Worm (Caenorhabditis elegans) whole organism, L4/young adult: ENCODE data around the gene W06G6.9.

Source experiments
- dao-5 ChIP-seq: sonication (generic microtip); optimal IDR thresholded peaks from 2 replicates; lab custom pipeline; 2016; ENCODE audit warnings: missing genotype, missing genetic modification characterization, moderate library complexity, missing compliant biosample characterization
- him-1 ChIP-seq: sonication (generic microtip); optimal IDR thresholded peaks from 2 replicates; lab custom pipeline; 2016; ENCODE audit warnings: missing genotype, missing genetic modification reagents, missing genetic modification characterization, missing compliant biosample characterization

DNA sequence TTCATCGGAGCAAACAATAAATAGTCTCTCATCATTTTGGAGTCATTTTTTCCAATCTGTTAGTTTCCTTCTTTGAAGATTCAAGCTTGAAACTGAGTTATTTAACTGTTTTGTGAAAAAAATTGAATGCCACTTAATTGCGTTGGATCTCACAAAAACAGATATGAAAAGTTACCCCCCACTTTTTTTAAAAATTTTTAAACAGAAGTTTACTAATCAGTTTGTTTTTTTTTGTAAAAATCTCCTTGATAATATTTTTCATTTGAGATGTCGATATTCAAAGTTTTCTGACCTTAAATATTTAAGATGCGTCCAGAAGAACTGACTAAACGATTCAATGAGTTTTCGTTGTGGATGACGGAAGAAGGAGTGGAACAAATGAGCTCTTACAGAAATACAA, 40.0 kb downstream of the W06G6.9 start, which contains the start of gene Y32B12C.1:
- TF ChIP-seq dao-5 (tag; lab: Kevin White, UChicago): no peak
- TF ChIP-seq him-1 (tag; lab: Kevin White, UChicago): no peak
